Worm (Caenorhabditis elegans) whole organism, L4 larva: ENCODE results near the gene mkk-4.

Source experiments
- ctbp-1 ChIP-seq: fragments of 200-800 bp; sonication (Bioruptor generic); IDR thresholded peaks from 2 replicates; pipeline ENCODE4 v1.3.6; 2022; ENCODE audit warnings: missing genetic modification reagents, missing genetic modification characterization, missing compliant biosample characterization
- lin-39 ChIP-seq: fragments of 150-350 bp; optimal IDR thresholded peaks from 2 replicates; lab custom pipeline; 2014; ENCODE audit warnings: missing biosample characterization, missing genetic modification reagents, missing genetic modification characterization
- nhr-237 ChIP-seq: sonication (generic microtip); optimal IDR thresholded peaks from 2 replicates; lab custom pipeline; 2017; ENCODE audit warnings: missing biosample characterization, missing genetic modification characterization
- snpc-4 ChIP-seq: fragments of 150-350 bp; optimal IDR thresholded peaks from 2 replicates; lab custom pipeline; 2014; ENCODE audit warnings: missing biosample characterization, missing genetic modification characterization
- unc-39 ChIP-seq: sonication (generic microtip); optimal IDR thresholded peaks from 2 replicates; lab custom pipeline; 2017; ENCODE audit warnings: missing biosample characterization, missing genetic modification characterization

- no peak for TF ChIP-seq ctbp-1 (GFP tag; lab: Robert Waterston, UW)
- TF ChIP-seq snpc-4 (tag; lab: Kevin White, UChicago): no peak
- no peak for TF ChIP-seq lin-39 (tag; lab: Kevin White, UChicago)
- TF ChIP-seq nhr-237 (tag; lab: Kevin White, UChicago): no peak
- TF ChIP-seq unc-39: no peak
Measured at ce11 chrX:10051625-10052024, 24.0 kb downstream of the mkk-4 start.
